Worm (Caenorhabditis elegans) whole organism, L4 larva: Measurements from ENCODE around the gene best-15.
A peak's percentile ranks its signal among the peaks of the same experiment; 100 is the strongest.

ENCODE experiments used
- F10B5.3 ChIP-seq: sonication (generic microtip); optimal IDR thresholded peaks from 2 replicates; lab custom pipeline; 2016; ENCODE audit warnings: mild to moderate bottlenecking, missing genetic modification characterization, missing compliant biosample characterization
- F26F4.8 ChIP-seq: fragments of 200-800 bp; sonication (Bioruptor generic); conservative IDR thresholded peaks from 2 replicates; pipeline ENCODE4 v1.3.6; 2022; ENCODE audit warnings: missing genetic modification characterization, missing compliant biosample characterization
- F37D6.2 ChIP-seq: sonication (generic microtip); optimal IDR thresholded peaks from 2 replicates; lab custom pipeline; 2016; ENCODE audit warnings: mild to moderate bottlenecking, missing genetic modification characterization, missing compliant biosample characterization
- F44E2.7 ChIP-seq: fragments of 200-800 bp; sonication (Bioruptor generic); IDR thresholded peaks from 2 replicates; pipeline ENCODE4 v2.1.2; 2022; ENCODE audit warnings: missing genetic modification characterization, missing compliant biosample characterization
- Y48G9A.11 ChIP-seq: fragments of 200-800 bp; sonication (Bioruptor generic); IDR thresholded peaks from 2 replicates; pipeline ENCODE4 v1.3.6; 2022; ENCODE audit warnings: missing genetic modification reagents, missing genetic modification characterization, missing compliant biosample characterization
- aha-1 ChIP-seq: fragments of 150-350 bp; peaks from one replicate; lab custom pipeline; 2014; ENCODE audit warnings: missing biosample characterization, missing genetic modification characterization
- attf-4 ChIP-seq: sonication (generic microtip); optimal IDR thresholded peaks from 3 replicates; lab custom pipeline; 2017; ENCODE audit warnings: missing biosample characterization, missing genetic modification characterization
- ceh-28 ChIP-seq: fragments of 150-350 bp; optimal IDR thresholded peaks from 2 replicates; lab custom pipeline; 2014; ENCODE audit warnings: missing biosample characterization, missing genetic modification reagents, missing genetic modification characterization
- ceh-44 ChIP-seq: fragments of 200-800 bp; sonication (Bioruptor generic); IDR thresholded peaks from 2 replicates; pipeline ENCODE4 v1.3.6; 2022; ENCODE audit warnings: missing genetic modification reagents, missing genetic modification characterization, missing compliant biosample characterization
- ctbp-1 ChIP-seq: fragments of 200-800 bp; sonication (Bioruptor generic); IDR thresholded peaks from 2 replicates; pipeline ENCODE4 v1.3.6; 2022; ENCODE audit warnings: missing genetic modification reagents, missing genetic modification characterization, missing compliant biosample characterization
- daf-16 ChIP-seq, 3 experiments: sonication (generic microtip); optimal IDR thresholded peaks; 2 replicates each; lab custom pipeline; 2016 to 2017; ENCODE audit warnings: missing genetic modification characterization in 3 of 3, missing genetic modification reagents in 3 of 3, mild to moderate bottlenecking in 2 of 3, missing compliant biosample characterization in 2 of 3, missing biosample characterization in 1 of 3, moderate library complexity in 1 of 3
- lin-29 ChIP-seq: fragments of 200-800 bp; sonication (Bioruptor generic); IDR thresholded peaks from 2 replicates; pipeline ENCODE4 v1.3.6; 2022; ENCODE audit warnings: missing genetic modification reagents, missing genetic modification characterization, missing compliant biosample characterization
- lin-38 ChIP-seq: fragments of 200-800 bp; sonication (Bioruptor generic); IDR thresholded peaks from 2 replicates; pipeline ENCODE4 v1.3.6; 2022; ENCODE audit warnings: missing genetic modification reagents, missing genetic modification characterization, missing compliant biosample characterization
- lir-3 ChIP-seq: sonication (generic microtip); optimal IDR thresholded peaks from 2 replicates; lab custom pipeline; 2016; ENCODE audit warnings: mild to moderate bottlenecking, missing genetic modification characterization, missing compliant biosample characterization
- mdt-29 ChIP-seq: fragments of 200-800 bp; sonication (Bioruptor generic); IDR thresholded peaks from 2 replicates; pipeline ENCODE4 v1.3.6; 2022; ENCODE audit warnings: missing genetic modification reagents, missing genetic modification characterization, missing compliant biosample characterization
- mep-1 ChIP-seq: fragments of 150-350 bp; sonication (generic microtip); optimal IDR thresholded peaks from 3 replicates; lab custom pipeline; 2014; ENCODE audit warnings: missing biosample characterization, missing genetic modification characterization
- mxl-3 ChIP-seq: fragments of 200-800 bp; sonication (Bioruptor generic); optimal IDR thresholded peaks from 2 replicates; lab custom pipeline; 2018; ENCODE audit warnings: mild to moderate bottlenecking, missing genetic modification characterization, missing compliant biosample characterization
- nhr-11 ChIP-seq: fragments of 150-350 bp; optimal IDR thresholded peaks from 2 replicates; lab custom pipeline; 2014; ENCODE audit warnings: missing biosample characterization, missing genetic modification characterization
- nhr-111 ChIP-seq: fragments of 200-800 bp; sonication (Bioruptor generic); optimal IDR thresholded peaks from 2 replicates; lab custom pipeline; 2018; ENCODE audit warnings: mild to moderate bottlenecking, missing genetic modification characterization, missing compliant biosample characterization
- nhr-41 ChIP-seq: fragments of 200-800 bp; sonication (Bioruptor generic); IDR thresholded peaks from 2 replicates; pipeline ENCODE4 v1.3.6; 2022; ENCODE audit warnings: missing genetic modification reagents, missing genetic modification characterization, missing compliant biosample characterization
- nhr-6 ChIP-seq: fragments of 150-350 bp; optimal IDR thresholded peaks from 2 replicates; lab custom pipeline; 2014; ENCODE audit warnings: missing biosample characterization, missing genetic modification characterization
- nhr-76 ChIP-seq: fragments of 150-350 bp; optimal IDR thresholded peaks from 2 replicates; lab custom pipeline; 2014; ENCODE audit warnings: missing biosample characterization, missing genetic modification characterization
- php-3 ChIP-seq: fragments of 200-800 bp; sonication (Bioruptor generic); IDR thresholded peaks from 2 replicates; pipeline ENCODE4 v1.3.6; 2022; ENCODE audit warnings: missing genetic modification reagents, missing genetic modification characterization, missing compliant biosample characterization
- rbr-2 ChIP-seq: sonication (generic microtip); optimal IDR thresholded peaks from 2 replicates; lab custom pipeline; 2016; ENCODE audit warnings: missing genotype, missing genetic modification characterization, missing compliant biosample characterization
- set-16 ChIP-seq: fragments of 200-800 bp; sonication (Bioruptor generic); IDR thresholded peaks from 2 replicates; pipeline ENCODE4 v1.3.6; 2022; ENCODE audit warnings: missing genetic modification reagents, missing genetic modification characterization, missing compliant biosample characterization
- spr-3 ChIP-seq: fragments of 200-800 bp; sonication (Bioruptor generic); optimal IDR thresholded peaks from 2 replicates; lab custom pipeline; 2018; ENCODE audit warnings: mild to moderate bottlenecking, missing genetic modification characterization, missing compliant biosample characterization
- unc-62 ChIP-seq, 3 experiments: fragments of 150-350 bp in 1 of 3; sonication (generic microtip); optimal IDR thresholded peaks in 2 of 3; peaks in 1 of 3; 1 replicate in 1 of 3; 2 replicates in 2 of 3; lab custom pipeline; 2014 to 2017; ENCODE audit warnings: missing biosample characterization in 3 of 3, missing genetic modification characterization in 3 of 3, missing genetic modification reagents in 3 of 3, missing genotype in 1 of 3
- zag-1 ChIP-seq: fragments of 150-350 bp; optimal IDR thresholded peaks from 2 replicates; lab custom pipeline; 2014; ENCODE audit warnings: missing biosample characterization, missing genetic modification characterization
- zfp-2 ChIP-seq: sonication (generic microtip); optimal IDR thresholded peaks from 2 replicates; lab custom pipeline; 2016; ENCODE audit warnings: mild to moderate bottlenecking, missing genetic modification characterization, missing compliant biosample characterization
- zip-11 ChIP-seq: fragments of 200-800 bp; sonication (Bioruptor generic); IDR thresholded peaks from 2 replicates; pipeline ENCODE4 v1.3.6; 2022; ENCODE audit warnings: missing genetic modification characterization, missing compliant biosample characterization
- ztf-11 ChIP-seq: fragments of 150-350 bp; optimal IDR thresholded peaks from 2 replicates; lab custom pipeline; 2014; ENCODE audit warnings: missing biosample characterization, missing genetic modification characterization

best-15 gene

ce11 chrIV:10870158-10870557 is 38.1 kb upstream of the best-15 start:
- TF ChIP-seq Y48G9A.11 (no peak), zfp-2 (tag; lab: Kevin White, UChicago) (no peak), zag-1 (tag; lab: Kevin White, UChicago) (no peak), unc-62 (GFP tag; optimal IDR thresholded peaks at IDR 0.05 in 1 of 2; lab: Kevin White, UChicago) (no peak), unc-62 (tag; optimal IDR thresholded peaks at IDR 0.05; lab: Kevin White, UChicago) (no peak), spr-3 (GFP tag; lab: Kevin White, UChicago) (no peak), daf-16 (GFP tag; optimal IDR thresholded peaks at IDR 0.05; lab: Kevin White, UChicago) (no peak), daf-16 (tag; optimal IDR thresholded peaks at IDR 0.05; lab: Kevin White, UChicago) (no peak)

DNA sequence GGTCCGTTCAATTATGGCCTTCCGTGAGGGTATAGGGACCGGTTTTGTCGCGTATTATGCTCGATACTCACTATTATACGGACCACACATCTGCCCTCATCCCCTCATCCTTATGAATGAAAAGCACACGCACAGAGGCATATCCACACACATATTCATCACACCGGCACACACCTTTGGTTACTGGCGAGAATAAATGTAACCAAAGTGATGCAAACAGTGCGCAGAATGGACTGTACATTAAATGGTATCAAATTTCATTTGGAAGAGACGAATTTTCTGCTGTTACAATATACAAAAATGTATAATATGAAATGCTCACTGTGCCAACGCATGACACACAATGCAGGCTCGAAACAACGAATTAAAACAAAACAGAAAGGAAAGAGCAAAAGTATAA is 37.6 kb upstream of the best-15 start:
- TF ChIP-seq aha-1: peak; percentile 88
- TF ChIP-seq mep-1 (tag; lab: Kevin White, UChicago): no peak
- TF ChIP-seq unc-62 (GFP tag; optimal IDR thresholded peaks at IDR 0.05 in 1 of 2; lab: Kevin White, UChicago): peak in 1 of 2 experiments; percentile 44
- no peak for TF ChIP-seq unc-62 (tag; optimal IDR thresholded peaks at IDR 0.05; lab: Kevin White, UChicago)
- TF ChIP-seq nhr-11 (tag; lab: Kevin White, UChicago): no peak
- no peak for TF ChIP-seq zag-1 (tag; lab: Kevin White, UChicago)

ce11 chrIV:10868629-10869251 is 36.7 kb upstream of the best-15 start, which contains the start of gene F13E9.11:
TSS of gene F13E9.11 (minus strand) at chrIV:10869135.
- TF ChIP-seq aha-1 (peak; percentile 95), mdt-29 (GFP tag; lab: Robert Waterston, UW) (no peak), mxl-3 (GFP tag; lab: Kevin White, UChicago) (peak; percentile 14), set-16 (GFP tag; lab: Robert Waterston, UW) (no peak), rbr-2 (tag; lab: Kevin White, UChicago) (peak; percentile 54), lin-29 (GFP tag; lab: Robert Waterston, UW) (no peak), ctbp-1 (0 out of 2 replicates have a peak, but pooled peaks have one; percentile 10), unc-62 (GFP tag; optimal IDR thresholded peaks at IDR 0.05 in 1 of 2; lab: Kevin White, UChicago) (peak in 1 of 2 experiments; percentile 97), unc-62 (tag; optimal IDR thresholded peaks at IDR 0.05; lab: Kevin White, UChicago) (no peak)

ce11 chrIV:10867370-10868146 is 35.5 kb upstream of the best-15 start:
- 0 out of 2 replicates have a peak, but pooled peaks have one; percentile 9 for TF ChIP-seq F26F4.8 (GFP tag; lab: Robert Waterston, UW)
- TF ChIP-seq F44E2.7: no peak
- TF ChIP-seq zfp-2 (tag; lab: Kevin White, UChicago): no peak
- TF ChIP-seq daf-16 (GFP tag; optimal IDR thresholded peaks at IDR 0.05; lab: Kevin White, UChicago): no peak
- peak; percentile 71 for TF ChIP-seq daf-16 (tag; optimal IDR thresholded peaks at IDR 0.05; lab: Kevin White, UChicago)
- peak in 1 of 2 experiments; percentile 89 for TF ChIP-seq unc-62 (GFP tag; optimal IDR thresholded peaks at IDR 0.05 in 1 of 2; lab: Kevin White, UChicago)
- TF ChIP-seq unc-62 (tag; optimal IDR thresholded peaks at IDR 0.05; lab: Kevin White, UChicago): no peak
- TF ChIP-seq ztf-11 (tag; lab: Kevin White, UChicago): no peak
- TF ChIP-seq ceh-28 (tag; lab: Kevin White, UChicago): no peak

ce11 chrIV:10864031-10864430 is 32.0 kb upstream of the best-15 start, which contains the start of gene nish-1:
TSS of gene nish-1 (plus strand) at chrIV:10864331.
- no peak for TF ChIP-seq F26F4.8 (GFP tag; lab: Robert Waterston, UW)
- TF ChIP-seq nhr-6 (tag; lab: Kevin White, UChicago): no peak
- TF ChIP-seq ceh-44 (GFP tag; lab: Robert Waterston, UW): no peak
- no peak for TF ChIP-seq nhr-76 (tag; lab: Kevin White, UChicago)
- TF ChIP-seq lin-38 (GFP tag; lab: Robert Waterston, UW): no peak
- TF ChIP-seq nhr-111 (GFP tag; lab: Kevin White, UChicago): no peak
- no peak for TF ChIP-seq php-3 (GFP tag; lab: Robert Waterston, UW)
- TF ChIP-seq attf-4 (tag; lab: Kevin White, UChicago): no peak
- TF ChIP-seq F10B5.3 (tag; lab: Kevin White, UChicago): no peak
- TF ChIP-seq nhr-41 (GFP tag; lab: Robert Waterston, UW): no peak
- no peak for TF ChIP-seq lir-3 (tag; lab: Kevin White, UChicago)
- TF ChIP-seq zip-11 (GFP tag; lab: Robert Waterston, UW): no peak
- no peak for TF ChIP-seq F37D6.2
- no peak for TF ChIP-seq zfp-2 (tag; lab: Kevin White, UChicago)
- no peak for TF ChIP-seq zag-1 (tag; lab: Kevin White, UChicago)
- TF ChIP-seq, all 104 proteins: peak for 0
